Fruit fly (Drosophila melanogaster) whole organism, pupa: ENCODE data around the gene Ir84a.

ENCODE experiments used
- CG10348 ChIP-seq: fragments of 200-800 bp; sonication (Bioruptor generic); IDR thresholded peaks from 2 replicates; pipeline ENCODE4 v1.3.6; 2022; ENCODE audit warnings: missing biosample characterization, missing genetic modification characterization
- CG12605 ChIP-seq: fragments of 200-800 bp; sonication (Bioruptor generic); IDR thresholded peaks from 2 replicates; pipeline ENCODE4 v1.3.6; 2022; ENCODE audit warnings: missing biosample characterization, missing genetic modification characterization
- CG13204 ChIP-seq: fragments of 200-800 bp; sonication (Bioruptor generic); optimal IDR thresholded peaks from 2 replicates; lab custom pipeline; 2018; ENCODE audit warnings: missing biosample characterization, mild to moderate bottlenecking, missing genetic modification characterization, moderate library complexity
- CG14655 ChIP-seq: fragments of 200-800 bp; sonication (Bioruptor generic); optimal IDR thresholded peaks from 3 replicates; lab custom pipeline; 2017; ENCODE audit warnings: mild to moderate bottlenecking, missing biosample characterization, missing genetic modification reagents, missing genetic modification characterization
- CG15710 ChIP-seq: fragments of 200-800 bp; sonication (Bioruptor generic); optimal IDR thresholded peaks from 2 replicates; lab custom pipeline; 2018; ENCODE audit warnings: missing biosample characterization, mild to moderate bottlenecking, missing genetic modification characterization, moderate library complexity
- CG17806 ChIP-seq: fragments of 200-800 bp; sonication (Bioruptor generic); optimal IDR thresholded peaks from 2 replicates; lab custom pipeline; 2018; ENCODE audit warnings: missing biosample characterization, mild to moderate bottlenecking, missing genetic modification characterization, moderate library complexity
- CG32121 ChIP-seq: fragments of 200-800 bp; sonication (Bioruptor generic); IDR thresholded peaks from 2 replicates; pipeline ENCODE4 v1.3.6; 2022; ENCODE audit warnings: missing biosample characterization, missing genetic modification characterization
- CG34367 ChIP-seq: fragments of 200-800 bp; sonication (Bioruptor generic); optimal IDR thresholded peaks from 2 replicates; lab custom pipeline; 2018; ENCODE audit warnings: missing biosample characterization, mild to moderate bottlenecking, missing genetic modification characterization
- CG4496 ChIP-seq: fragments of 200-800 bp; sonication (Bioruptor generic); IDR thresholded peaks from 3 replicates; pipeline ENCODE4 v1.3.6; 2022; ENCODE audit warnings: missing biosample characterization, missing genetic modification characterization
- CG8159 ChIP-seq: fragments of 200-800 bp; sonication (Bioruptor generic); optimal IDR thresholded peaks from 3 replicates; lab custom pipeline; 2018; ENCODE audit warnings: missing biosample characterization, mild to moderate bottlenecking, missing genetic modification characterization, moderate library complexity
- CG8301 ChIP-seq: fragments of 200-800 bp; sonication (Bioruptor generic); optimal IDR thresholded peaks from 2 replicates; lab custom pipeline; 2018; ENCODE audit warnings: missing biosample characterization, mild to moderate bottlenecking, missing genetic modification characterization
- CG9948 ChIP-seq: fragments of 200-800 bp; sonication (Bioruptor generic); optimal IDR thresholded peaks from 2 replicates; lab custom pipeline; 2018; ENCODE audit warnings: missing biosample characterization, mild to moderate bottlenecking, missing genetic modification characterization, moderate library complexity
- D1 ChIP-seq: fragments of 200-800 bp; sonication (Bioruptor generic); optimal IDR thresholded peaks from 2 replicates; lab custom pipeline; 2018; ENCODE audit warnings: missing biosample characterization, mild to moderate bottlenecking, missing genetic modification characterization, moderate library complexity
- EcR ChIP-seq: fragments of 200-800 bp; sonication (Bioruptor generic); optimal IDR thresholded peaks from 3 replicates; lab custom pipeline; 2019; ENCODE audit warnings: missing biosample characterization, missing genetic modification characterization, mild to moderate bottlenecking, moderate library complexity, missing genetic modification reagents
- Ets98B ChIP-seq: fragments of 200-800 bp; sonication (Bioruptor generic); IDR thresholded peaks from 2 replicates; pipeline ENCODE4 v1.3.6; 2022; ENCODE audit warnings: missing biosample characterization, missing genetic modification characterization
- Pif1A ChIP-seq: fragments of 200-800 bp; sonication (Bioruptor generic); optimal IDR thresholded peaks from 3 replicates; lab custom pipeline; 2016; ENCODE audit warnings: missing biosample characterization, missing genetic modification characterization
- Pif1B ChIP-seq: fragments of 200-800 bp; sonication (Bioruptor generic); optimal IDR thresholded peaks from 3 replicates; lab custom pipeline; 2016; ENCODE audit warnings: missing biosample characterization, missing genetic modification characterization
- Snoo ChIP-seq: fragments of 200-800 bp; sonication (Bioruptor generic); optimal IDR thresholded peaks from 3 replicates; lab custom pipeline; 2017; ENCODE audit warnings: missing biosample characterization, mild to moderate bottlenecking, missing genetic modification characterization, inconsistent platforms
- fd96Ca ChIP-seq: fragments of 200-800 bp; sonication (Bioruptor generic); IDR thresholded peaks from 3 replicates; pipeline ENCODE4 v1.3.6; 2022; ENCODE audit warnings: missing biosample characterization, missing genetic modification characterization
- gl ChIP-seq: fragments of 200-800 bp; sonication (Bioruptor generic); optimal IDR thresholded peaks from 2 replicates; lab custom pipeline; 2018; ENCODE audit warnings: missing biosample characterization, mild to moderate bottlenecking, missing genetic modification characterization
- rn ChIP-seq: fragments of 200-800 bp; sonication (Bioruptor generic); IDR thresholded peaks from 2 replicates; pipeline ENCODE4 v1.3.6; 2022; ENCODE audit warnings: missing biosample characterization, missing genetic modification characterization

Ir84a gene

dm6 chr3R:7406569-7406968 is at the start of gene Ir84a:
Ir84a (plus strand) TSS chr3R:7406869.
- no peak for TF ChIP-seq gl (tag; lab: Kevin White, UChicago)
- TF ChIP-seq, all 21 proteins: peak for 0

- TF ChIP-seq CG8301 (tag; lab: Kevin White, UChicago) (no peak), Snoo (tag; lab: Kevin White, UChicago) (no peak), Pif1A (no peak), fd96Ca (GFP tag; lab: Robert Waterston, UW) (no peak), Ets98B (GFP tag; lab: Robert Waterston, UW) (no peak), Pif1B (GFP tag; lab: Kevin White, UChicago) (no peak), CG4496 (GFP tag; lab: Robert Waterston, UW) (no peak), CG14655 (GFP tag; lab: Kevin White, UChicago) (no peak), CG10348 (GFP tag; lab: Robert Waterston, UW) (no peak), CG17806 (tag; lab: Kevin White, UChicago) (no peak), rn (GFP tag; lab: Robert Waterston, UW) (no peak), CG8159 (tag; lab: Kevin White, UChicago) (no peak)
These were observed 44.6 kb upstream of the Ir84a start, which contains the start of gene CG17944 for dm6 chr3R:7362023-7362422. CG17944 (minus strand) TSS chr3R:7362123.

- no peak for TF ChIP-seq Pif1A
- no peak for TF ChIP-seq EcR (GFP tag; lab: Kevin White, UChicago)
- no peak for TF ChIP-seq Snoo (tag; lab: Kevin White, UChicago)
- no peak for TF ChIP-seq CG10348 (GFP tag; lab: Robert Waterston, UW)
- no peak for TF ChIP-seq CG32121
- TF ChIP-seq gl (tag; lab: Kevin White, UChicago): no peak
- no peak for TF ChIP-seq CG12605 (GFP tag; lab: Robert Waterston, UW)
- TF ChIP-seq CG17806 (tag; lab: Kevin White, UChicago): no peak
- no peak for TF ChIP-seq CG14655 (GFP tag; lab: Kevin White, UChicago)
- TF ChIP-seq D1: no peak
- no peak for TF ChIP-seq CG8301 (tag; lab: Kevin White, UChicago)
- TF ChIP-seq CG8159 (tag; lab: Kevin White, UChicago): no peak
- no peak for TF ChIP-seq CG4496 (GFP tag; lab: Robert Waterston, UW)
- TF ChIP-seq Ets98B (GFP tag; lab: Robert Waterston, UW): no peak
- TF ChIP-seq Pif1B (GFP tag; lab: Kevin White, UChicago): no peak
- no peak for TF ChIP-seq fd96Ca (GFP tag; lab: Robert Waterston, UW)
- no peak for TF ChIP-seq rn (GFP tag; lab: Robert Waterston, UW)
- TF ChIP-seq CG34367 (tag; lab: Kevin White, UChicago): no peak
- TF ChIP-seq CG13204 (GFP tag; lab: Kevin White, UChicago): no peak
- TF ChIP-seq CG15710 (tag; lab: Kevin White, UChicago): no peak
These were observed 43.0 kb upstream of the Ir84a start, which contains the start of gene Mst84Dd for dm6 chr3R:7363673-7364072. Mst84Dd (minus strand) TSS chr3R:7363773.

dm6 chr3R:7364573-7364972 is 42.1 kb upstream of the Ir84a start, which contains the start of gene Mst84Dc:
Mst84Dc (minus strand) TSS chr3R:7364673.
- no peak for TF ChIP-seq D1
- TF ChIP-seq CG9948 (tag; lab: Kevin White, UChicago): no peak
- no peak for TF ChIP-seq fd96Ca (GFP tag; lab: Robert Waterston, UW)
- TF ChIP-seq Pif1A: no peak
- no peak for TF ChIP-seq EcR (GFP tag; lab: Kevin White, UChicago)
- no peak for TF ChIP-seq rn (GFP tag; lab: Robert Waterston, UW)
- TF ChIP-seq CG8159 (tag; lab: Kevin White, UChicago): no peak
- no peak for TF ChIP-seq CG34367 (tag; lab: Kevin White, UChicago)
- no peak for TF ChIP-seq CG8301 (tag; lab: Kevin White, UChicago)
- TF ChIP-seq gl (tag; lab: Kevin White, UChicago): no peak
- TF ChIP-seq CG15710 (tag; lab: Kevin White, UChicago): no peak
- TF ChIP-seq CG12605 (GFP tag; lab: Robert Waterston, UW): no peak
- TF ChIP-seq CG32121: no peak
- no peak for TF ChIP-seq CG14655 (GFP tag; lab: Kevin White, UChicago)
- TF ChIP-seq CG10348 (GFP tag; lab: Robert Waterston, UW): no peak
- no peak for TF ChIP-seq CG13204 (GFP tag; lab: Kevin White, UChicago)
- TF ChIP-seq CG4496 (GFP tag; lab: Robert Waterston, UW): no peak
- no peak for TF ChIP-seq Ets98B (GFP tag; lab: Robert Waterston, UW)
- no peak for TF ChIP-seq CG17806 (tag; lab: Kevin White, UChicago)

- no peak for TF ChIP-seq fd96Ca (GFP tag; lab: Robert Waterston, UW)
- TF ChIP-seq CG8159 (tag; lab: Kevin White, UChicago): no peak
- TF ChIP-seq rn (GFP tag; lab: Robert Waterston, UW): no peak
- no peak for TF ChIP-seq CG10348 (GFP tag; lab: Robert Waterston, UW)
- no peak for TF ChIP-seq CG14655 (GFP tag; lab: Kevin White, UChicago)
- no peak for TF ChIP-seq Snoo (tag; lab: Kevin White, UChicago)
- no peak for TF ChIP-seq EcR (GFP tag; lab: Kevin White, UChicago)
- TF ChIP-seq D1: no peak
- no peak for TF ChIP-seq CG9948 (tag; lab: Kevin White, UChicago)
- no peak for TF ChIP-seq CG15710 (tag; lab: Kevin White, UChicago)
- TF ChIP-seq CG12605 (GFP tag; lab: Robert Waterston, UW): no peak
- TF ChIP-seq CG8301 (tag; lab: Kevin White, UChicago): no peak
- TF ChIP-seq gl (tag; lab: Kevin White, UChicago): no peak
- TF ChIP-seq CG34367 (tag; lab: Kevin White, UChicago): no peak
- no peak for TF ChIP-seq Pif1B (GFP tag; lab: Kevin White, UChicago)
- no peak for TF ChIP-seq Ets98B (GFP tag; lab: Robert Waterston, UW)
- no peak for TF ChIP-seq CG4496 (GFP tag; lab: Robert Waterston, UW)
- TF ChIP-seq CG13204 (GFP tag; lab: Kevin White, UChicago): no peak
These were observed 41.1 kb upstream of the Ir84a start, which contains the start of the genes Mst84Db and Mst84Da for dm6 chr3R:7365527-7365926. Mst84Db (minus strand) TSS chr3R:7365627. Mst84Da (plus strand) TSS chr3R:7365850.
